Worm (Caenorhabditis elegans): ENCODE data around the gene F56F10.1.

F56F10.1 gene

DNA sequence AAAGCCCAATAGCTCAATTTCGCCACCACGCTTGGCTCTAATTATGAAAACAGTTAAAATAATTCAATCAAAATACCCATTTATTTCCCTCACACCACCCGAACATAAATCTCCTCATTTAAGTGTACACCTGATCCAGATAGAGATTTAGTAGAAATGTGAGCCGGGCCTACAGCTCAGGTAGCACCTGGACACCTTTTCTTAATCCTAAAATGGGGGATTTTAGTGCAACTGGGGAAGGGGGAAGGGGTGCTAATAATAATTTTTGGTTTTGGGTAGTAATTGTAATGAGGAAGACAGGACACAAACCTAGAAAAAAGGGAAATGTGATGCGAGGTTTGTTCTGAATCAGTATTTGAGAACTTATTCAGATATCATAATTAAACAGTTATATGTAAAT lies 18.8 kb upstream of the F56F10.1 start:
- TF ChIP-seq alr-1 (tag; optimal IDR thresholded peaks at IDR 0.05; ENCODE audit: borderline replicate concordance) (no peak), ceh-88 (GFP tag; IDR thresholded peaks at IDR 0.05) (no peak), pax-3 (tag; optimal IDR thresholded peaks at IDR 0.05) (no peak), lir-3 (tag; optimal IDR thresholded peaks at IDR 0.05; ENCODE audit: poor library complexity) (no peak), unc-98 (GFP tag; IDR thresholded peaks at IDR 0.05) (no peak), lin-35 (GFP tag; optimal IDR thresholded peaks at IDR 0.05) (no peak), egl-13 (tag; optimal IDR thresholded peaks at IDR 0.05) (no peak), snu-23 (GFP tag; optimal IDR thresholded peaks at IDR 0.05) (no peak), mep-1 (tag; optimal IDR thresholded peaks at IDR 0.05) (no peak), pag-3 (tag; optimal IDR thresholded peaks at IDR 0.05; ENCODE audit: borderline replicate concordance, insufficient read depth) (no peak), ama-1 (optimal IDR thresholded peaks at IDR 0.05) (no peak), elt-3 (tag; optimal IDR thresholded peaks at IDR 0.05) (no peak), ceh-63 (GFP tag; optimal IDR thresholded peaks at IDR 0.05) (no peak), mab-9 (GFP tag; IDR thresholded peaks at IDR 0.05) (no peak), lsy-2 (tag; optimal IDR thresholded peaks at IDR 0.05) (no peak), lin-14 (GFP tag; optimal IDR thresholded peaks at IDR 0.05) (no peak)

DNA sequence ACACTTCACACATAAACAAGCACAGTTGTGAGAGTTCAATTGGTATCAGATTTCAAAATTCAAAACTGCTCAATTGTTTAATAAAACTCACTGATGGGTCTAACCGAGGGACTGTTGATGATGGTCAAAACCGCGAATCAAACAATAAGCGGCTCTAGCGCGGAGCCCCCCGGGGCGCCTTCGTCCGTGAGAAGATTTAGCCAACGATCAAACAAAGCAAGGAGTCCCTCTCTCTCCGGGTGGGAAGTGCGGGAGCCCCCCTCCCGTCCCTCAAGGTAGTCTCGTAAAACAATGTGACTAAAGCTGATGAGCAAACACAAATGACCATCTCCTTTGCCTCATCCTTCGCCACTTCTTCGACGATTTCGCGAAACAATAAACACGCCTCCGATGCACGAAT lies 14.7 kb upstream of the F56F10.1 start:
- no peak for TF ChIP-seq unc-62 (GFP tag; optimal IDR thresholded peaks at IDR 0.05)
- no peak for TF ChIP-seq blmp-1 (tag; optimal IDR thresholded peaks at IDR 0.05)
- TF ChIP-seq egl-27 (tag; optimal IDR thresholded peaks at IDR 0.05) = no peak

DNA sequence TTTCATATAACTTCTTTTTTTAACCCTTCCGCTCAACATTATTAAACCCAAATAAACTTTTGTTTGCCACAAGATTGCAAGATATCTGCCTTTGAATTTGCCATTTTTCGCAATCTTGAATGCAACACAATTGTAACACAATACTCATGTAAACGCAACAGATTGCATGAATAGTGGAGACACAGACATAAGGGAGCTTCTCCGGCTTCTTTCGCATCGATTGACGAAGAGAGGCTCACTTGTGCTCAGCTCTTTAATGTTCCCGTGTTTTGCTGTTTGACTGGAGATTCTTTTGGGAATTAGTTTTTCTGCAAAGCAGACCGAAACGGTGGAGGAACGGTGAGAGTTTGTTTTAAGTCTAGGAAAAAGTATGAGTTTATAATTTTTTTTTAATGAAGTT lies 13.0 kb upstream of the F56F10.1 start, which contains the start of gene F56F10.2:
TSS of gene F56F10.2 (plus strand) at position 215 of the 400 bp plus-strand sequence.
- TF ChIP-seq unc-98 (GFP tag; IDR thresholded peaks at IDR 0.05) (no peak), nhr-71 (tag; optimal IDR thresholded peaks at IDR 0.05) (peak; percentile 32), nhr-12 (tag; optimal IDR thresholded peaks at IDR 0.05) (no peak), isw-1 (GFP tag; IDR thresholded peaks at IDR 0.05) (no peak), mep-1 (tag; optimal IDR thresholded peaks at IDR 0.05) (peak; percentile 5), ama-1 (optimal IDR thresholded peaks at IDR 0.05) (no peak), unc-62 (GFP tag; optimal IDR thresholded peaks at IDR 0.05) (no peak), snu-23 (GFP tag; optimal IDR thresholded peaks at IDR 0.05) (peak; percentile 3), irx-1 (tag; optimal IDR thresholded peaks at IDR 0.05) (no peak), ceh-82 (tag; optimal IDR thresholded peaks at IDR 0.05) (peak in 2 of 3 experiments; percentile 0 to 18), skn-1 (tag; optimal IDR thresholded peaks at IDR 0.05) (peak; percentile 44), lin-14 (GFP tag; optimal IDR thresholded peaks at IDR 0.05) (peak; percentile 72), lin-15B (tag; optimal IDR thresholded peaks at IDR 0.05) (no peak), F16B12.6 (tag; optimal IDR thresholded peaks at IDR 0.05) (no peak), nhr-47 (tag; optimal IDR thresholded peaks at IDR 0.05) (peak; percentile 12), mef-2 (tag; optimal IDR thresholded peaks at IDR 0.05) (no peak), C16A3.4 (tag; optimal IDR thresholded peaks at IDR 0.05) (no peak), swsn-7 (tag; optimal IDR thresholded peaks at IDR 0.05) (no peak), ets-5 (GFP tag; IDR thresholded peaks at IDR 0.05) (no peak), pag-3 (tag; optimal IDR thresholded peaks at IDR 0.05; ENCODE audit: borderline replicate concordance, insufficient read depth) (no peak), rnt-1 (tag; optimal IDR thresholded peaks at IDR 0.05) (no peak), jun-1 (tag; optimal IDR thresholded peaks at IDR 0.05) (no peak), sox-4 (tag; optimal IDR thresholded peaks at IDR 0.05) (no peak), lir-3 (tag; optimal IDR thresholded peaks at IDR 0.05; ENCODE audit: poor library complexity) (no peak)

DNA sequence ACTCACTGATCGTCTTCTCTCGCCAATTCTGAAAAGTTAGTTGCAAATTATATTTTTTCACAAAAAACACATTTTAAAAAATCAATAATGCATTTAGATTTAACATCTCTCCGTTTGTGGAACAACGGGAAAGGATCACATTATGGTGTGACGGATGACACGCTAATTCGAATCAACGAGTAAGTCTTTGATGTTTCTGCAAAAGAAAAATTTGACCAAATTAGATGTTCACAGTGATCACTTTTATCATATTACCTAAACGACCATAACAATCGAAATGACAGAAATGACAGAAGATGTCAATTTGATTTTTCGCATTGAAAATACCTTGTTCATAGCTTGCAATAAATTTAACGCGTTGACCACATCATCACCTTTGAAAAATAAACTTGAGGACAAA lies 11.0 kb upstream of the F56F10.1 start:
- TF ChIP-seq fkh-10 (GFP tag; optimal IDR thresholded peaks at IDR 0.05) = no peak
- no peak for TF ChIP-seq lin-15B (tag; optimal IDR thresholded peaks at IDR 0.05)
- no peak for TF ChIP-seq mep-1 (tag; optimal IDR thresholded peaks at IDR 0.05)
- TF ChIP-seq alr-1 (tag; optimal IDR thresholded peaks at IDR 0.05; ENCODE audit: borderline replicate concordance) = no peak
- peak; percentile 26 for TF ChIP-seq lin-14 (GFP tag; optimal IDR thresholded peaks at IDR 0.05)
- no peak for TF ChIP-seq efl-1 (optimal IDR thresholded peaks at IDR 0.05)
- TF ChIP-seq efl-1 (GFP tag; optimal IDR thresholded peaks at IDR 0.05 in 1 of 2) = no peak
- no peak for TF ChIP-seq nhr-20 (tag; optimal IDR thresholded peaks at IDR 0.05)
- no peak for TF ChIP-seq fos-1 (tag; optimal IDR thresholded peaks at IDR 0.05)
- TF ChIP-seq egl-13 (tag; optimal IDR thresholded peaks at IDR 0.05) = no peak
- peak; percentile 6 for TF ChIP-seq unc-130 (tag; optimal IDR thresholded peaks at IDR 0.05)
- no peak for TF ChIP-seq nhr-11 (tag; optimal IDR thresholded peaks at IDR 0.05)
- no peak for TF ChIP-seq nhr-47 (tag; optimal IDR thresholded peaks at IDR 0.05)
- TF ChIP-seq elt-3 (tag; optimal IDR thresholded peaks at IDR 0.05) = peak in 1 of 6 experiments; percentile 53
- peak; percentile 18 for TF ChIP-seq blmp-1 (tag; optimal IDR thresholded peaks at IDR 0.05)
- no peak for TF ChIP-seq swsn-7 (tag; optimal IDR thresholded peaks at IDR 0.05)
- no peak for TF ChIP-seq nhr-12 (tag; optimal IDR thresholded peaks at IDR 0.05)
- no peak for TF ChIP-seq tbx-2 (tag; optimal IDR thresholded peaks at IDR 0.05)
- TF ChIP-seq ztf-11 (tag; optimal IDR thresholded peaks at IDR 0.05) = no peak
- TF ChIP-seq sptf-1 (tag; optimal IDR thresholded peaks at IDR 0.05) = no peak
- TF ChIP-seq nhr-85 (tag) = peak; percentile 77

Measured in whole organism, L1 larva.